Fruit fly (Drosophila melanogaster) whole organism, embryonic: ENCODE data around the gene CG8312.

Experiments used
- Adf1 ChIP-seq: fragments of 200-800 bp; sonication (Bioruptor generic); IDR thresholded peaks from 2 replicates; pipeline ENCODE4 v1.3.6; 2022; ENCODE audit warnings: missing biosample characterization, missing genetic modification characterization
- Bdp1 ChIP-seq: fragments of 200-800 bp; sonication (Bioruptor generic); optimal IDR thresholded peaks from 3 replicates; lab custom pipeline; 2016; ENCODE audit warnings: missing biosample characterization, missing genetic modification characterization
- C15 ChIP-seq: fragments of 200-800 bp; sonication (Bioruptor generic); IDR thresholded peaks from 3 replicates; pipeline ENCODE4 v1.3.6; 2022; ENCODE audit warnings: missing biosample characterization, missing genetic modification characterization
- CG1024 ChIP-seq: fragments of 200-800 bp; sonication (Bioruptor generic); IDR thresholded peaks from 2 replicates; pipeline ENCODE4 v1.3.6; 2022; ENCODE audit warnings: missing biosample characterization, missing genetic modification characterization
- CG10321 ChIP-seq: fragments of 200-800 bp; sonication (Bioruptor generic); IDR thresholded peaks from 2 replicates; pipeline ENCODE4 v1.3.6; 2022; ENCODE audit warnings: missing biosample characterization, missing genetic modification characterization
- CG10431 ChIP-seq: fragments of 200-800 bp; sonication (Bioruptor generic); optimal IDR thresholded peaks from 3 replicates; lab custom pipeline; 2018; ENCODE audit warnings: missing biosample characterization, mild to moderate bottlenecking, missing genetic modification characterization
- CG17186 ChIP-seq: fragments of 200-800 bp; sonication (Bioruptor generic); optimal IDR thresholded peaks from 3 replicates; lab custom pipeline; 2017; ENCODE audit warnings: missing biosample characterization, missing genetic modification reagents, missing genetic modification characterization
- CG2678 ChIP-seq: fragments of 200-800 bp; sonication (Bioruptor generic); optimal IDR thresholded peaks from 3 replicates; lab custom pipeline; 2019; ENCODE audit warnings: missing biosample characterization, mild to moderate bottlenecking, missing genetic modification characterization, moderate library complexity
- CG4328 ChIP-seq: fragments of 200-800 bp; sonication (Bioruptor generic); optimal IDR thresholded peaks from 3 replicates; lab custom pipeline; 2017; ENCODE audit warnings: missing biosample characterization, missing genetic modification reagents, missing genetic modification characterization
- CG4707 ChIP-seq: fragments of 200-800 bp; sonication (Bioruptor generic); optimal IDR thresholded peaks from 2 replicates; lab custom pipeline; 2018; ENCODE audit warnings: missing biosample characterization, mild to moderate bottlenecking, missing genetic modification characterization, moderate library complexity
- CG6254 ChIP-seq: fragments of 200-800 bp; sonication (Bioruptor generic); optimal IDR thresholded peaks from 3 replicates; lab custom pipeline; 2017; ENCODE audit warnings: mild to moderate bottlenecking, missing biosample characterization, missing genetic modification reagents, missing genetic modification characterization
- CG8765 ChIP-seq: fragments of 200-800 bp; sonication (Bioruptor generic); IDR thresholded peaks from 2 replicates; pipeline ENCODE4 v1.3.6; 2022; ENCODE audit warnings: missing biosample characterization, missing genetic modification characterization
- CG9817 ChIP-seq: fragments of 200-800 bp; sonication (Bioruptor generic); optimal IDR thresholded peaks from 2 replicates; lab custom pipeline; 2018; ENCODE audit warnings: missing biosample characterization, mild to moderate bottlenecking, missing genetic modification characterization, moderate library complexity
- CG9876 ChIP-seq: fragments of 200-800 bp; sonication (Bioruptor generic); optimal IDR thresholded peaks from 2 replicates; lab custom pipeline; 2016; ENCODE audit warnings: missing biosample characterization, missing genetic modification characterization
- CoRest ChIP-seq: fragments of 200-800 bp; sonication (Bioruptor generic); optimal IDR thresholded peaks from 3 replicates; lab custom pipeline; 2018; ENCODE audit warnings: missing biosample characterization, mild to moderate bottlenecking, missing genetic modification characterization, moderate library complexity
- Drgx ChIP-seq: fragments of 200-800 bp; sonication (Bioruptor generic); IDR thresholded peaks from 2 replicates; pipeline ENCODE4 v1.3.6; 2022; ENCODE audit warnings: missing biosample characterization, missing genetic modification characterization
- Hr78 ChIP-seq, 2 experiments: fragments of 200-800 bp in 1 of 2; fragments of >200 bp in 1 of 2; sonication (Bioruptor generic) in 1 of 2; optimal IDR thresholded peaks; 2 replicates each; lab custom pipeline; 2017 to 2019; ENCODE audit warnings: missing biosample characterization in 2 of 2, missing genetic modification characterization in 2 of 2, mild to moderate bottlenecking in 1 of 2, moderate library complexity in 1 of 2
- Mrtf ChIP-seq: fragments of 200-800 bp; sonication (Bioruptor generic); IDR thresholded peaks from 3 replicates; pipeline ENCODE4 v1.3.6; 2022; ENCODE audit warnings: missing biosample characterization, missing genetic modification characterization
- NfI ChIP-seq: fragments of 200-800 bp; sonication (Bioruptor generic); optimal IDR thresholded peaks from 3 replicates; lab custom pipeline; 2018; ENCODE audit warnings: missing biosample characterization, mild to moderate bottlenecking, missing genetic modification characterization, moderate library complexity
- Opbp ChIP-seq: fragments of 200-800 bp; sonication (Bioruptor generic); IDR thresholded peaks from 3 replicates; pipeline ENCODE4 v1.3.6; 2022; ENCODE audit warnings: missing biosample characterization, missing genetic modification characterization; ENCODE audit not compliant: partially characterized antibody
- Rx ChIP-seq: fragments of 200-800 bp; sonication (Bioruptor generic); IDR thresholded peaks from 2 replicates; pipeline ENCODE4 v1.3.6; 2022; ENCODE audit warnings: missing biosample characterization, missing genetic modification characterization
- Taf1 ChIP-seq: fragments of 200-800 bp; sonication (Bioruptor generic); IDR thresholded peaks from 2 replicates; pipeline ENCODE4 v1.3.6; 2022; ENCODE audit warnings: missing biosample characterization, missing genetic modification characterization
- ap ChIP-seq: fragments of 200-800 bp; sonication (Bioruptor generic); IDR thresholded peaks from 2 replicates; pipeline ENCODE4 v1.3.6; 2022; ENCODE audit warnings: missing biosample characterization, missing genetic modification characterization
- bab2 ChIP-seq: fragments of 200-800 bp; sonication (Bioruptor generic); optimal IDR thresholded peaks from 2 replicates; lab custom pipeline; 2016; ENCODE audit warnings: missing biosample characterization, missing genetic modification characterization
- bcd ChIP-seq: fragments of 200-800 bp; sonication (Bioruptor generic); optimal IDR thresholded peaks from 2 replicates; lab custom pipeline; 2017; ENCODE audit warnings: missing biosample characterization, mild to moderate bottlenecking, missing genetic modification characterization
- bowl ChIP-seq: fragments of 200-800 bp; sonication (Bioruptor generic); IDR thresholded peaks from 2 replicates; pipeline ENCODE4 v1.3.6; 2022; ENCODE audit warnings: missing biosample characterization, missing genetic modification characterization
- crol ChIP-seq: fragments of 200-800 bp; sonication (Bioruptor generic); IDR thresholded peaks from 2 replicates; pipeline ENCODE4 v1.3.6; 2022; ENCODE audit warnings: missing biosample characterization, missing genetic modification characterization
- crp ChIP-seq, 2 experiments: fragments of 200-800 bp; sonication (Bioruptor generic); optimal IDR thresholded peaks; 2 replicates in 1 of 2; 3 replicates in 1 of 2; lab custom pipeline; 2017; ENCODE audit warnings: missing biosample characterization in 2 of 2, missing genetic modification characterization in 2 of 2, mild to moderate bottlenecking in 1 of 2, moderate library complexity in 1 of 2
- kah ChIP-seq: fragments of 200-800 bp; sonication (Bioruptor generic); optimal IDR thresholded peaks from 2 replicates; lab custom pipeline; 2018; ENCODE audit warnings: missing biosample characterization, mild to moderate bottlenecking, missing genetic modification characterization
- lbe ChIP-seq: fragments of 200-800 bp; sonication (Bioruptor generic); optimal IDR thresholded peaks from 2 replicates; lab custom pipeline; 2016; ENCODE audit warnings: missing biosample characterization, mild to moderate bottlenecking, missing genetic modification characterization
- nom ChIP-seq: fragments of 200-800 bp; sonication (Bioruptor generic); optimal IDR thresholded peaks from 2 replicates; lab custom pipeline; 2017; ENCODE audit warnings: missing biosample characterization, missing genetic modification characterization, mild to moderate bottlenecking, moderate library complexity, missing genetic modification reagents
- otp ChIP-seq: fragments of 200-800 bp; sonication (Bioruptor generic); IDR thresholded peaks from 3 replicates; pipeline ENCODE4, ENCODE4 v1.3.6; 2022; ENCODE audit warnings: missing biosample characterization, missing genetic modification characterization
- p53 ChIP-seq: fragments of 200-800 bp; sonication (Bioruptor generic); optimal IDR thresholded peaks from 2 replicates; lab custom pipeline; 2016; ENCODE audit warnings: missing biosample characterization, missing genetic modification characterization
- peb ChIP-seq: fragments of 200-800 bp; sonication (Bioruptor generic); IDR thresholded peaks from 2 replicates; pipeline ENCODE4 v1.3.6; 2022; ENCODE audit warnings: missing biosample characterization, missing genetic modification characterization
- pho ChIP-seq: fragments of 200-800 bp; sonication (Bioruptor generic); optimal IDR thresholded peaks from 2 replicates; lab custom pipeline; 2016; ENCODE audit warnings: missing biosample characterization, missing genetic modification characterization
- pnt ChIP-seq: fragments of 200-800 bp; sonication (Bioruptor generic); optimal IDR thresholded peaks from 3 replicates; lab custom pipeline; 2016; ENCODE audit warnings: missing biosample characterization, missing genetic modification characterization
- ro ChIP-seq: fragments of 200-800 bp; sonication (Bioruptor generic); IDR thresholded peaks from 2 replicates; pipeline ENCODE4 v1.3.6; 2022; ENCODE audit warnings: missing biosample characterization, missing genetic modification characterization
- sc ChIP-seq, 3 experiments: fragments of >200 bp in 2 of 3; fragments of 200-800 bp in 1 of 3; sonication (Bioruptor generic) in 1 of 3; optimal IDR thresholded peaks; 2 replicates in 2 of 3; 3 replicates in 1 of 3; lab custom pipeline; 2017; ENCODE audit warnings: mild to moderate bottlenecking in 1 of 3, missing biosample characterization in 1 of 3, missing genetic modification characterization in 1 of 3, missing genetic modification reagents in 1 of 3
- sna ChIP-seq: fragments of 200-800 bp; sonication (Bioruptor generic); IDR thresholded peaks from 2 replicates; pipeline ENCODE4 v1.3.6; 2022; ENCODE audit warnings: missing biosample characterization, missing genetic modification characterization; ENCODE audit not compliant: partially characterized antibody
- unc-4 ChIP-seq: fragments of 200-800 bp; sonication (Bioruptor generic); IDR thresholded peaks from 2 replicates; pipeline ENCODE4 v1.3.6; 2022; ENCODE audit warnings: missing biosample characterization, missing genetic modification characterization; ENCODE audit not compliant: partially characterized antibody
- zen ChIP-seq: fragments of 200-800 bp; sonication (Bioruptor generic); optimal IDR thresholded peaks from 3 replicates; lab custom pipeline; 2018; ENCODE audit warnings: missing biosample characterization, mild to moderate bottlenecking, missing genetic modification characterization, moderate library complexity
- zfh1 ChIP-seq: fragments of 200-800 bp; sonication (Bioruptor generic); IDR thresholded peaks from 3 replicates; pipeline ENCODE4 v1.3.6; 2022; ENCODE audit warnings: missing biosample characterization, missing genetic modification characterization

The CG8312 gene

DNA sequence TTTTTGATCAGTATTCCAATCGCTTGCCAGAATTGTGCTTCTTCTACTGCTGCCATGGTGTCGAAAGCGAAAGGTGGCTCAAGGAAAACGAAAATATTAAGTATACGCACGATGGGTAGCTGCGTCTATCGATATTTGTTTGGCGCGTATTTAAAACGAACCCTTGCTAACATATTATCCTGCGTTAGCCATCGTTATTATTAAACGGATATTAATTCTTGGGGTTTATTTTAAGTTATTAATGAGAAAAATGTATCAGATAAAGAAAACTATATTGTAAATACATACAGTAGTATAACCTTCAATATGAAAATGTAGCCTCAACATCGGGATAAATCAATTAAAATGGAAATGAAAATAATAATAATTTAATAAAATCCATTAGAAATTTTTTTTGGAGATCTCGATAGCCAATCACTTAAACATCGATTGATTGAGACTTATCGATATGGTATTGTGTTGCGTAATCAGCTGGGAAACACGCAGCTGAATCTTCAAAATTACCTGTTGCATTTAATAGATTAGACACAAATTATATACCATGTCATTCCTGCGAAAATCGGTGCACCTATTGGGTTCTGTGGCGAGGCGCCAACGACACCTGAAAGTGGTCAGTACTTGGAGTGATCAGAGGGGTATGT lies 35.7 kb upstream of the CG8312 start, which contains the start of the genes CG9386 and BckdhA (continued):
- TF ChIP-seq CG10431 (GFP tag; lab: Kevin White, UChicago) (no peak), CG2678 (tag; lab: Kevin White, UChicago) (peak; percentile 63), crp (GFP tag; optimal IDR thresholded peaks at IDR 0.05; lab: Kevin White, UChicago) (peak in 1 of 2 experiments; percentile 76), otp (GFP tag; lab: Robert Waterston, UW) (0 out of 3 replicates have a peak, but pooled peaks have one; percentile 25), ap (GFP tag; lab: Robert Waterston, UW) (no peak), CoRest (tag; lab: Kevin White, UChicago) (peak; percentile 73), CG6254 (no peak), Opbp (GFP tag; lab: Robert Waterston, UW) (0 out of 3 replicates have a peak, but pooled peaks have one; percentile 5), Bdp1 (peak; percentile 23), nom (no peak), bab2 (peak; percentile 65), CG4328 (GFP tag; lab: Kevin White, UChicago) (peak; percentile 52), Rx (no peak), Taf1 (0 out of 2 replicates have a peak, but pooled peaks have one; percentile 24), sna (GFP tag; lab: Robert Waterston, UW) (no peak; the same call in none of the 2 replicates), C15 (GFP tag; lab: Robert Waterston, UW) (no peak), ro (GFP tag; lab: Robert Waterston, UW) (no peak), CG8765 (0 out of 2 replicates have a peak, but pooled peaks have one; percentile 14), Hr78 (GFP tag; optimal IDR thresholded peaks at IDR 0.05; lab: Kevin White, UChicago) (no peak), NfI (peak; percentile 63), CG17186 (GFP tag; lab: Kevin White, UChicago) (peak; percentile 52), lbe (GFP tag; lab: Kevin White, UChicago) (no peak), CG10321 (GFP tag; lab: Robert Waterston, UW) (no peak), unc-4 (GFP tag; lab: Robert Waterston, UW) (peak; percentile 73), pnt (peak; percentile 34), zfh1 (GFP tag; lab: Robert Waterston, UW) (no peak), peb (GFP tag; lab: Robert Waterston, UW) (0 out of 2 replicates have a peak, but pooled peaks have one; percentile 38), Mrtf (GFP tag; lab: Robert Waterston, UW) (no peak), CG9817 (tag; lab: Kevin White, UChicago) (peak; percentile 63), CG4707 (GFP tag; lab: Kevin White, UChicago) (no peak), kah (GFP tag; lab: Kevin White, UChicago) (peak; percentile 72), bowl (GFP tag; lab: Robert Waterston, UW) (no peak), bcd (GFP tag; lab: Kevin White, UChicago) (peak; percentile 21), zen (tag; lab: Kevin White, UChicago) (peak; percentile 5), p53 (GFP tag; lab: Kevin White, UChicago) (no peak), crol (GFP tag; lab: Robert Waterston, UW) (no peak), Drgx (no peak), sc (optimal IDR thresholded peaks at IDR 0.05; lab: Kevin White, UChicago) (no peak), sc (GFP tag; optimal IDR thresholded peaks at IDR 0.05; lab: Kevin White, UChicago) (no peak), Adf1 (GFP tag; lab: Robert Waterston, UW) (no peak), pho (peak; percentile 53), CG9876 (GFP tag; lab: Kevin White, UChicago) (peak; percentile 26), CG1024 (GFP tag; lab: Robert Waterston, UW) (no peak)
